Worm (Caenorhabditis elegans): Measurements from ENCODE around the gene T14G10.8.

DNA sequence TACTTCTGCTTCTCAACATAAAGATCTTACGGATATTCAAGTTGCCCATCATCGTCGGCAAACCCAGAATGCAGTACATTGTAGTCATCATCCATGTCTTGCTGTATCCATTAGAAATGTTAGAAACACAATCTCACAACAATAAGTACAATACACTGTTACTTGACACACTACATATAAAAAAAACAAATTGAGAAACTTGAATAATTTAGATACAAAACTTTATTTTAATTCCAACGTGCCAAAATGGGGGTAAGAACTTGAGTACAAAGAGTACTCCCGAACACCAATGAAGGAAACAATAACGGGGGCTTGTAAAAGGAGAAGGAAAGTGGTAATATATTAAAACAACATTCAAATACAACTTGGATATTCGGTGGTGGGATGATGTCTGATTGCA is 20.2 kb downstream of the T14G10.8 start, which contains the start of gene ctf-18:
- no peak for TF ChIP-seq ztf-11 (tag; optimal IDR thresholded peaks at IDR 0.05)
- TF ChIP-seq ama-1 (optimal IDR thresholded peaks at IDR 0.05): no peak
- TF ChIP-seq R02D3.7 (tag; optimal IDR thresholded peaks at IDR 0.05): no peak
- TF ChIP-seq elt-1 (tag; optimal IDR thresholded peaks at IDR 0.05): no peak
- no peak for TF ChIP-seq nhr-12 (tag; optimal IDR thresholded peaks at IDR 0.05)
- TF ChIP-seq fos-1 (tag; optimal IDR thresholded peaks at IDR 0.05): no peak
- TF ChIP-seq aly-2 (tag; optimal IDR thresholded peaks at IDR 0.05): no peak
- no peak for TF ChIP-seq nhr-21 (tag; optimal IDR thresholded peaks at IDR 0.05)

Data from whole organism, L2 larva.